Worm (Caenorhabditis elegans) whole organism, late embryonic: Measurements from ENCODE around the gene emb-30.

Source experiments
- F13H6.1 ChIP-seq: sonication (generic microtip); optimal IDR thresholded peaks from 2 replicates; lab custom pipeline; 2016; ENCODE audit warnings: missing genetic modification characterization, missing compliant biosample characterization
- ama-1 ChIP-seq: fragments of 150-350 bp; optimal IDR thresholded peaks from 2 replicates; lab custom pipeline; 2014
- ceh-31 ChIP-seq: sonication (generic microtip); optimal IDR thresholded peaks from 2 replicates; lab custom pipeline; 2016; ENCODE audit warnings: missing genetic modification characterization, missing compliant biosample characterization
- ceh-34 ChIP-seq: sonication (generic microtip); optimal IDR thresholded peaks from 2 replicates; lab custom pipeline; 2016; ENCODE audit warnings: mild to moderate bottlenecking, missing genetic modification characterization, missing compliant biosample characterization
- ceh-9 ChIP-seq: sonication (generic microtip); optimal IDR thresholded peaks from 2 replicates; lab custom pipeline; 2016; ENCODE audit warnings: mild to moderate bottlenecking, missing genetic modification characterization, inconsistent platforms, missing compliant biosample characterization
- dve-1 ChIP-seq: sonication (generic microtip); optimal IDR thresholded peaks from 2 replicates; lab custom pipeline; 2017; ENCODE audit warnings: antibody characterized with exemption, mild to moderate bottlenecking, missing genetic modification characterization, missing compliant biosample characterization
- lim-6 ChIP-seq: sonication (generic microtip); optimal IDR thresholded peaks from 2 replicates; lab custom pipeline; 2016; ENCODE audit warnings: missing genetic modification characterization, missing compliant biosample characterization
- odd-2 ChIP-seq: sonication (generic microtip); optimal IDR thresholded peaks from 2 replicates; lab custom pipeline; 2017; ENCODE audit warnings: antibody characterized with exemption, mild to moderate bottlenecking, missing genetic modification characterization, missing compliant biosample characterization
- pha-4 ChIP-seq: fragments of 150-350 bp; optimal IDR thresholded peaks from 2 replicates; lab custom pipeline; 2018; ENCODE audit warnings: missing biosample characterization, missing genetic modification reagents, missing genetic modification characterization
- pqm-1 ChIP-seq: sonication (generic microtip); optimal IDR thresholded peaks from 2 replicates; lab custom pipeline; 2016; ENCODE audit warnings: missing genetic modification characterization, missing compliant biosample characterization
- tbx-2 ChIP-seq: sonication (generic microtip); optimal IDR thresholded peaks from 2 replicates; lab custom pipeline; 2016; ENCODE audit warnings: missing genetic modification characterization, missing compliant biosample characterization

DNA sequence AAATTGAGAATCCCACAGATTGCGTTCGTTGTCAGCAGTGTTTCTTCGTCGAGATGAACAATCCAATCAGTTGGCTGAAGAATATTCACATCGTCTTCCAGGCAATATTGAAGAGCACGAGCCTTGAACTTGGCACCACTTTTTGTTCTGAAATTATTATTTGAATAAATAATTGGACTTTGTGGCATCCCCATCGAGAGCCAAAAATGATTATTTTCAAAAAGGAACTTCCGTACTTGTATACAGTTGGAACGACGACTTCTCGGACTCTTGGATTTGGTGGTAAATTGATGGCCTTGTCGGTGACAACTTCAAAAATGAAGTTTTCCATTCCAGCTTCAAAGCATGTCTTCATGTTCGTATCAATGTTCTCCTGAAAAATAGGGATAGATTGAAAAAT lies 30.7 kb upstream of the emb-30 start:
- TF ChIP-seq ceh-31 (tag; lab: Kevin White, UChicago) (no peak), tbx-2 (tag; lab: Kevin White, UChicago) (no peak), dve-1 (tag; lab: Kevin White, UChicago) (no peak), ceh-34 (no peak), F13H6.1 (tag; lab: Kevin White, UChicago) (no peak), ceh-9 (tag; lab: Kevin White, UChicago) (no peak), odd-2 (tag; lab: Kevin White, UChicago) (no peak), ama-1 (lab: Kevin White, UChicago) (no peak), lim-6 (no peak), pqm-1 (tag; lab: Kevin White, UChicago) (no peak), pha-4 (tag; lab: Kevin White, UChicago) (no peak)
